Fruit fly (Drosophila melanogaster): Measurements from ENCODE around the gene CG34376.

Gene CG34376

DNA sequence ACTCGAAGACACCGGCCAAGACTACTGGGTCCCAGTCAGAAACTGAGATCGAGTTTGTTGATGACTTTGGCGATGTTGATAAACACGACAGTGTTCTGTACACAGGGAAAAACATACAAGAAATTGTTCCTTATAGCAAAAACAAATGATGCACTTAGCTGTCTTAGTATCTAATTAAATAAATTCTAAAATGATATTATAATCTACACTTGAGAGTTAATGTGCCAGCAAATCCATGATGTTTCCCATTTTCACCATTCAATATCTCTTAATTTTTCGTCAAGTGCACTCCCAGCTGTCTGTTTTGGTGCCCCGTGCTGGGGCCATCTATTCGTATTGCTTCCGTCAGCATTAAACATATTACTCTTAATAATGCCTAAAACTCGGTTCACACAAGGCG is 47.7 kb upstream of the CG34376 start (continued):
- TF ChIP-seq D (optimal IDR thresholded peaks at IDR 0.05), result no peak
- peak; percentile 17 for TF ChIP-seq D (GFP tag; optimal IDR thresholded peaks at IDR 0.05)
- TF ChIP-seq CG6854 (GFP tag; optimal IDR thresholded peaks at IDR 0.05), result no peak
- TF ChIP-seq HLH4C (GFP tag; IDR thresholded peaks at IDR 0.05; ENCODE audit: partially characterized antibody), result no peak
- peak in 1 of 2 experiments; percentile 7 for TF ChIP-seq chif (GFP tag; optimal IDR thresholded peaks at IDR 0.05)
- TF ChIP-seq CG12219 (GFP tag; optimal IDR thresholded peaks at IDR 0.05), result no peak
- peak; percentile 60 for TF ChIP-seq NFAT (GFP tag; IDR thresholded peaks at IDR 0.05)
- no peak for TF ChIP-seq prd (optimal IDR thresholded peaks at IDR 0.05)
- peak; percentile 68 for TF ChIP-seq prd (GFP tag; IDR thresholded peaks at IDR 0.05)
- peak; percentile 55; the same call in 1 of the 3 replicates for TF ChIP-seq CG11456 (GFP tag; IDR thresholded peaks at IDR 0.05)
- peak; percentile 15 for TF ChIP-seq trem (tag; optimal IDR thresholded peaks at IDR 0.05)
- peak; percentile 16; the same call in 1 of the 4 replicates for TF ChIP-seq Gug (GFP tag; IDR thresholded peaks at IDR 0.05)
- no peak for TF ChIP-seq CkIIα-i1 (GFP tag; IDR thresholded peaks at IDR 0.05)
- no peak for TF ChIP-seq CG10209 (GFP tag; optimal IDR thresholded peaks at IDR 0.05)
- TF ChIP-seq Aef1 (GFP tag; IDR thresholded peaks at IDR 0.05), result peak; percentile 35; the same call in 1 of the 3 replicates
- peak; percentile 8 for TF ChIP-seq CG1602 (GFP tag; optimal IDR thresholded peaks at IDR 0.05)
- no peak for TF ChIP-seq Dek (tag; optimal IDR thresholded peaks at IDR 0.05)
- no peak for TF ChIP-seq Bdp1 (GFP tag; optimal IDR thresholded peaks at IDR 0.05)
- no peak for TF ChIP-seq bigmax (GFP tag; optimal IDR thresholded peaks at IDR 0.05)
- no peak for TF ChIP-seq CG13287 (GFP tag; IDR thresholded peaks at IDR 0.05; ENCODE audit: partially characterized antibody)
- TF ChIP-seq CG6689 (GFP tag; IDR thresholded peaks at IDR 0.05), result peak; percentile 43
- TF ChIP-seq CG4328 (GFP tag; optimal IDR thresholded peaks at IDR 0.05), result no peak
- peak; percentile 71 for TF ChIP-seq lmd (GFP tag; IDR thresholded peaks at IDR 0.05)
- TF ChIP-seq gsb (GFP tag; IDR thresholded peaks at IDR 0.05), result 0 out of 2 replicates have a peak, but pooled peaks have one; percentile 26
- peak; percentile 3 for TF ChIP-seq CG30403 (GFP tag; optimal IDR thresholded peaks at IDR 0.05)
- TF ChIP-seq CG2120 (GFP tag; optimal IDR thresholded peaks at IDR 0.05), result peak; percentile 61
- TF ChIP-seq Pdp1 (GFP tag; optimal IDR thresholded peaks at IDR 0.05), result no peak
- TF ChIP-seq CG4404 (GFP tag; IDR thresholded peaks at IDR 0.05), result no peak
- no peak for TF ChIP-seq CG33213 (GFP tag; optimal IDR thresholded peaks at IDR 0.05)
- no peak for TF ChIP-seq CG1832 (GFP tag; optimal IDR thresholded peaks at IDR 0.05)
- 0 out of 3 replicates have a peak, but pooled peaks have one; percentile 8 for TF ChIP-seq CG2889 (GFP tag; IDR thresholded peaks at IDR 0.05)
- no peak for TF ChIP-seq CG3726 (GFP tag; IDR thresholded peaks at IDR 0.05)
- peak; percentile 28; the same call in 1 of the 2 replicates for TF ChIP-seq al (GFP tag; IDR thresholded peaks at IDR 0.05)
- peak; percentile 14 to 58 for TF ChIP-seq bsh (GFP tag; optimal IDR thresholded peaks at IDR 0.05)
- peak; percentile 14; the same call in 1 of the 3 replicates for TF ChIP-seq H15 (GFP tag; IDR thresholded peaks at IDR 0.05)
- peak; percentile 11 for TF ChIP-seq Xbp1 (GFP tag; optimal IDR thresholded peaks at IDR 0.05)
- peak; percentile 68 for TF ChIP-seq Drgx (GFP tag; IDR thresholded peaks at IDR 0.05)
- no peak for TF ChIP-seq CG17385 (GFP tag; optimal IDR thresholded peaks at IDR 0.05)
- TF ChIP-seq Dbx (GFP tag; IDR thresholded peaks at IDR 0.05), result peak; percentile 51; the same call in 2 of the 3 replicates
- TF ChIP-seq Hr51 (GFP tag; optimal IDR thresholded peaks at IDR 0.05), result no peak
- TF ChIP-seq Meics (GFP tag; optimal IDR thresholded peaks at IDR 0.05), result peak; percentile 41
- no peak for TF ChIP-seq sug (tag; optimal IDR thresholded peaks at IDR 0.05)
- no peak for TF ChIP-seq CG5953 (GFP tag; IDR thresholded peaks at IDR 0.05)
- no peak for TF ChIP-seq hkb (optimal IDR thresholded peaks at IDR 0.05)
- TF ChIP-seq hkb (GFP tag; IDR thresholded peaks at IDR 0.05), result peak; percentile 51; the same call in 1 of the 2 replicates
- TF ChIP-seq CG7372 (GFP tag; IDR thresholded peaks at IDR 0.05), result 0 out of 2 replicates have a peak, but pooled peaks have one; percentile 15
- peak; percentile 54; the same call in 1 of the 2 replicates for TF ChIP-seq Xrp1 (GFP tag; IDR thresholded peaks at IDR 0.05)
- no peak for TF ChIP-seq klu (GFP tag; IDR thresholded peaks at IDR 0.05)
- TF ChIP-seq CoRest (tag; optimal IDR thresholded peaks at IDR 0.05), result peak; percentile 18
- TF ChIP-seq CG3407 (GFP tag; optimal IDR thresholded peaks at IDR 0.05), result no peak
- TF ChIP-seq dpn (GFP tag; optimal IDR thresholded peaks at IDR 0.05), result peak in 1 of 2 experiments; percentile 3
- TF ChIP-seq grn (GFP tag; optimal IDR thresholded peaks at IDR 0.05), result peak; percentile 12
